Worm (Caenorhabditis elegans) whole organism, early embryonic: ENCODE results near the gene pgp-13.

Source experiments
- aly-1 ChIP-seq: sonication (generic microtip); optimal IDR thresholded peaks from 2 replicates; lab custom pipeline; 2016; ENCODE audit warnings: missing genetic modification characterization, missing compliant biosample characterization
- ama-1 ChIP-seq: fragments of 150-350 bp; optimal IDR thresholded peaks from 2 replicates; lab custom pipeline; 2014
- ceh-13 ChIP-seq: fragments of 200-800 bp; sonication (Bioruptor generic); optimal IDR thresholded peaks from 2 replicates; lab custom pipeline; 2018; ENCODE audit warnings: mild to moderate bottlenecking, missing genetic modification characterization, missing compliant biosample characterization
- ceh-36 ChIP-seq: sonication (generic microtip); optimal IDR thresholded peaks from 2 replicates; lab custom pipeline; 2016; ENCODE audit warnings: missing genetic modification characterization, inconsistent platforms, missing compliant biosample characterization
- ets-7 ChIP-seq: sonication (generic microtip); optimal IDR thresholded peaks from 2 replicates; lab custom pipeline; 2016; ENCODE audit warnings: missing genotype, missing genetic modification characterization, missing compliant biosample characterization
- flt-1 ChIP-seq: fragments of 200-800 bp; sonication (Bioruptor generic); IDR thresholded peaks from 2 replicates; pipeline ENCODE4 v1.3.6; 2022; ENCODE audit warnings: missing genetic modification characterization, missing compliant biosample characterization
- hmbx-1 ChIP-seq: sonication (generic microtip); optimal IDR thresholded peaks from 2 replicates; lab custom pipeline; 2016; ENCODE audit warnings: mild to moderate bottlenecking, missing genetic modification characterization, missing compliant biosample characterization
- hmg-4 ChIP-seq: fragments of 200-800 bp; sonication (Bioruptor generic); optimal IDR thresholded peaks from 2 replicates; lab custom pipeline; 2018; ENCODE audit warnings: mild to moderate bottlenecking, missing genetic modification characterization, missing compliant biosample characterization
- hnd-1 ChIP-seq: sonication (generic microtip); optimal IDR thresholded peaks from 2 replicates; lab custom pipeline; 2016; ENCODE audit warnings: missing genetic modification characterization, missing compliant biosample characterization
- pes-1 ChIP-seq: fragments of 200-800 bp; sonication (Bioruptor generic); IDR thresholded peaks from 2 replicates; pipeline ENCODE4 v1.3.6; 2022; ENCODE audit warnings: missing genetic modification reagents, missing genetic modification characterization, missing compliant biosample characterization
- scrt-1 ChIP-seq: fragments of 200-800 bp; sonication (Bioruptor generic); IDR thresholded peaks from 2 replicates; pipeline ENCODE4 v1.3.6; 2022; ENCODE audit warnings: missing genetic modification characterization, missing compliant biosample characterization
- sea-1 ChIP-seq: fragments of 200-800 bp; sonication (Bioruptor generic); conservative IDR thresholded peaks from 2 replicates; pipeline ENCODE4 v1.3.6; 2022; ENCODE audit warnings: missing genetic modification characterization, missing compliant biosample characterization
- tbx-11 ChIP-seq: fragments of 200-800 bp; sonication (Bioruptor generic); IDR thresholded peaks from 2 replicates; pipeline ENCODE4 v1.3.6; 2022; ENCODE audit warnings: missing genetic modification characterization, missing compliant biosample characterization
- tbx-37 ChIP-seq: fragments of 200-800 bp; sonication (Bioruptor generic); conservative IDR thresholded peaks from 2 replicates; pipeline ENCODE4 v1.3.6; 2022; ENCODE audit warnings: missing genetic modification reagents, missing genetic modification characterization, missing compliant biosample characterization

DNA sequence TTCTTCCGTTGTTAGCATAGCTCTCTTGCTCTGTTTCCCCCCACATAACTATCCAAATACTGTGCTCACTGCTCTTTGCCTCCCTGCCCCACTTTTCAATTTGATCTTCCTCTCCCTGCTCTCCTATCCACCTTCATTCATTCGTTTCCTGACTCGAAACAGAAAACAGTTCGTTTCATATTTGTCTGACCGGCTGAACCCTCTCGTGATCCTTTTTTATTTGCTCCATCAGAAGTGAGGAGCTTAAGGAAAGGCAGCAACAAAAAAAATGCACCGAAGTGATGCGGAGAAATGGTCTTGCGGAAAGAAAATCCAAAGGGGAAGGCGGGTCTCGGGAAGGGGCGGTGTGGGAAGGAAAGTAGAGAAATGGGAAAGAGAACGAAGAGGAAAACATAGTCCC, 17.1 kb upstream of the pgp-13 start:
- no peak for TF ChIP-seq flt-1 (GFP tag; lab: Robert Waterston, UW)
- no peak for TF ChIP-seq scrt-1 (GFP tag; lab: Robert Waterston, UW)
- no peak for TF ChIP-seq ama-1
- no peak for TF ChIP-seq hmg-4
- TF ChIP-seq hmbx-1 (tag; lab: Kevin White, UChicago) = no peak
- TF ChIP-seq hnd-1 (tag; lab: Kevin White, UChicago) = no peak
- no peak for TF ChIP-seq tbx-11
- no peak for TF ChIP-seq tbx-37
- no peak for TF ChIP-seq ceh-13
- no peak for TF ChIP-seq pes-1 (GFP tag; lab: Robert Waterston, UW)
- TF ChIP-seq sea-1 (GFP tag; lab: Robert Waterston, UW) = no peak
- TF ChIP-seq ceh-36 (tag; lab: Kevin White, UChicago) = no peak
- no peak for TF ChIP-seq ets-7 (tag; lab: Kevin White, UChicago)
- TF ChIP-seq aly-1 (tag; lab: Kevin White, UChicago) = no peak
